Worm (Caenorhabditis elegans): ENCODE results near the gene ZK1248.17.

The ZK1248.17 gene

DNA sequence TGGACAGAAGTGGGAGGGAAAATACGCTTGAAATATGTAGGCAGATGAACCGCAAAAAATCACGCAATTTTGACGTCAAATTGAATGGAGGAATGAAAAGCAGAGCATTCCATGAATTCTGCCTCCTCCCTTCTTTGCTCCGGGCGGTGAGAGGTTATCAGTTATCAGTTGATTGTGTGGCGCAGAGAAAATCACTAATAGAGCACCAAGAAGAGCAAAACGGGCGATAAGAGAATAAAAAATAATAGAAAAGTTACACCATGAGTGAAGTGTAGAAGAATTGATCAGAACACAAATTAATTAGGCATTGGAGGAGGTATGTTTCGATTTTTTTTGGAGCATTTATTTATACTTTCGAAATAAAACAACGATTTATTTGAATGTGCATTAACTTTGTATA is 38.8 kb downstream of the ZK1248.17 start:
- TF ChIP-seq efl-1 (optimal IDR thresholded peaks at IDR 0.05) (no peak), efl-1 (GFP tag; optimal IDR thresholded peaks at IDR 0.05 in 1 of 2) (peak in 1 of 2 experiments; percentile 84), elt-2 (tag; optimal IDR thresholded peaks at IDR 0.05) (peak; percentile 84), pag-3 (tag; optimal IDR thresholded peaks at IDR 0.05; ENCODE audit: borderline replicate concordance, insufficient read depth) (no peak), Y116A8C.19 (tag; optimal IDR thresholded peaks at IDR 0.05; ENCODE audit: borderline replicate concordance) (no peak), ets-5 (GFP tag; IDR thresholded peaks at IDR 0.05) (no peak), rnt-1 (tag; optimal IDR thresholded peaks at IDR 0.05) (no peak)

DNA sequence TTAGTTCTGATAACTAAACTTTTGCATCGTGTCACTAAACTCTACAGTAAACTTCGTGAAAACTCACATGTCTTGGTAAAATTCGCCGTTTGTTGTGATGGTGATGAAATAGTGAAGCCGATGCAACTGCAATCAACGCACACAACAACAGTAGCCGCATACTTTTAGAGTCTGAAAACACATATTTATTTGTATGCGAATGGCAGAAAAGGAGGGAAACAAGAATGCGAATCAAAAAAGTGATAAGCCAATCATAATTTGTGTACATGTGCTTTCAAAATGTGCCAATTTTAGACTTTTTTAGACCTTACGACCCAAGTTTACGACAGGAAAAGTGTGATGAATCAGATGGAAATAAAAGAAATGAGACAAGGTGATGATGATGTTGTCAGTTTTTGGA is 40.0 kb downstream of the ZK1248.17 start, which contains the start of gene K05F1.10:
Gene K05F1.10 (minus strand): TSS at position 171 of the 400 bp plus-strand sequence.
- no peak for TF ChIP-seq efl-1 (optimal IDR thresholded peaks at IDR 0.05)
- peak in 1 of 2 experiments; percentile 51 for TF ChIP-seq efl-1 (GFP tag; optimal IDR thresholded peaks at IDR 0.05 in 1 of 2)
- peak; percentile 64 for TF ChIP-seq elt-2 (tag; optimal IDR thresholded peaks at IDR 0.05)
- no peak for TF ChIP-seq alr-1 (tag; optimal IDR thresholded peaks at IDR 0.05; ENCODE audit: borderline replicate concordance)

DNA sequence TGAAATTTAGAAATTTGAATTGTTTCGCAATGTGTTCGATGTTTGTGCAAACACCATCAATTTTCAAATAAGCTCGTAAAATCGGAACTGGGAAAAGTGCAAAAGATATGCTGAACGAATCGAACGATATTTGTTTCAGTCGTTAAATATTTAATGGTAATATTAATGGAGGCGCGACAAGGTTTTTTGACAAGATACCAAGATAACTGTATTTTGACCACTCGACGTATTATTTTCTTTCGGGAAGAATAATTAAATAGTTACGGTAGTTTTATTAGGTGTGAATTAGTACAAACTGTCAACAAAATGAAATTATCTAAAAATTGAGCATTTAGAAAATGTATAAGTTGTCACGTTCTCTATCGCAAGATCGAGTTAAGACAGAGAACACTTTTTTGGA is 41.1 kb downstream of the ZK1248.17 start:
- TF ChIP-seq egl-27 (tag; optimal IDR thresholded peaks at IDR 0.05) (no peak), mab-9 (GFP tag; IDR thresholded peaks at IDR 0.05) (no peak), lin-35 (GFP tag; optimal IDR thresholded peaks at IDR 0.05) (no peak), mep-1 (tag; optimal IDR thresholded peaks at IDR 0.05) (no peak), unc-62 (GFP tag; optimal IDR thresholded peaks at IDR 0.05) (no peak), jun-1 (tag; optimal IDR thresholded peaks at IDR 0.05) (no peak), rnt-1 (tag; optimal IDR thresholded peaks at IDR 0.05) (no peak), pag-3 (tag; optimal IDR thresholded peaks at IDR 0.05; ENCODE audit: borderline replicate concordance, insufficient read depth) (no peak), nhr-11 (tag; optimal IDR thresholded peaks at IDR 0.05) (no peak), elt-3 (tag; optimal IDR thresholded peaks at IDR 0.05) (no peak), blmp-1 (tag; optimal IDR thresholded peaks at IDR 0.05) (no peak), ztf-4 (tag; optimal IDR thresholded peaks at IDR 0.05) (no peak), alr-1 (tag; optimal IDR thresholded peaks at IDR 0.05; ENCODE audit: borderline replicate concordance) (no peak)

DNA sequence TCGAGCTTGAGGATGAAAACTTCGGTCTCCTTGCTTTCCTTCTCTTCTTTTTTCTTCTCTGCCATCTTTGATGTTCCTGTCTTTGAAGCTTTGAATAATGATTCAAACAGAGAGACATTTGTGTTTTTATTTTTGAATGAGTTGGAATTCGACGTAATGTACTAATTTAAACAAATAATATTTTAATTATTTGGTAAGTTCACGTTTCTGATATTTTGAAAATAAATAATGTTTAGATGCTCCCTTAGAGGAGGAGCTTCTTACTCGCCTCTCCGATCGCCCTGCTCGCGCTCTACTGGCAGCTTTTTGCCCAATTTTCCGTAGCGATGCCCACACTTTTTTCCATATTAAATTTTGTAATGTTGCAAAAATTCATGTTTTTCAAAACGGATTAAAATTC is 44.3 kb downstream of the ZK1248.17 start, which contains the start of the genes K05F1.9 and K05F1.1:
Gene K05F1.9 (minus strand): TSS at position 101 of the 400 bp plus-strand sequence.
Gene K05F1.1 (plus strand): TSS at position 308 of the 400 bp plus-strand sequence.
- TF ChIP-seq Y116A8C.19 (tag; optimal IDR thresholded peaks at IDR 0.05; ENCODE audit: borderline replicate concordance) (no peak), sup-37 (GFP tag; optimal IDR thresholded peaks at IDR 0.05) (no peak), nhr-90 (tag; optimal IDR thresholded peaks at IDR 0.05; ENCODE audit: poor library complexity) (no peak), dsc-1 (tag; optimal IDR thresholded peaks at IDR 0.05) (no peak), nhr-47 (tag; optimal IDR thresholded peaks at IDR 0.05) (no peak), ztf-11 (tag; optimal IDR thresholded peaks at IDR 0.05) (no peak), nhr-85 (tag) (no peak), ceh-8 (GFP tag; optimal IDR thresholded peaks at IDR 0.05) (no peak), pqm-1 (tag; optimal IDR thresholded peaks at IDR 0.05) (no peak), lin-14 (GFP tag; optimal IDR thresholded peaks at IDR 0.05) (no peak), rnt-1 (tag; optimal IDR thresholded peaks at IDR 0.05) (no peak), jun-1 (tag; optimal IDR thresholded peaks at IDR 0.05) (no peak), egl-27 (tag; optimal IDR thresholded peaks at IDR 0.05) (no peak)

DNA sequence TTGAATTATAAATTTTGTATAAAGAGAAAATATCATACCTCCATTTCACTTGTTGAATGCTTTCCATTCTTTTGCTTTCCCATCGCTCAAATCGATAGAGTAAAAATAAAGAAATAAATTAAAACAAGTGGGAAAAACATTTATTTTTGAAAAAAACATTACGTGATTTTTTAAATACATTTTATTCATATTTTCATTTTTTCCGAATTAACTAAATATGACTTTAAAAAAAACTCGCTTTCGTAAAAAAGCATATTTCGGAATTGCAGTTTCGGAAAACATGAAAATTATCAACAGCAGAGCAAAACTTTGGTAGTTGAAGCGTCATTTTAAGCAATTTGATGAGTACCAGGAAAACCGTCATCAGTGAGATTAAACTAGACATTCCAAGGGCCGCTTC is 45.8 kb downstream of the ZK1248.17 start, which contains the start of gene K05F1.8:
Gene K05F1.8 (minus strand): TSS at position 101 of the 400 bp plus-strand sequence.
- TF ChIP-seq ets-5 (GFP tag; IDR thresholded peaks at IDR 0.05) (no peak), elt-2 (tag; optimal IDR thresholded peaks at IDR 0.05) (no peak), swsn-7 (tag; optimal IDR thresholded peaks at IDR 0.05) (no peak), dsc-1 (tag; optimal IDR thresholded peaks at IDR 0.05) (no peak), nhr-11 (tag; optimal IDR thresholded peaks at IDR 0.05) (no peak)

DNA sequence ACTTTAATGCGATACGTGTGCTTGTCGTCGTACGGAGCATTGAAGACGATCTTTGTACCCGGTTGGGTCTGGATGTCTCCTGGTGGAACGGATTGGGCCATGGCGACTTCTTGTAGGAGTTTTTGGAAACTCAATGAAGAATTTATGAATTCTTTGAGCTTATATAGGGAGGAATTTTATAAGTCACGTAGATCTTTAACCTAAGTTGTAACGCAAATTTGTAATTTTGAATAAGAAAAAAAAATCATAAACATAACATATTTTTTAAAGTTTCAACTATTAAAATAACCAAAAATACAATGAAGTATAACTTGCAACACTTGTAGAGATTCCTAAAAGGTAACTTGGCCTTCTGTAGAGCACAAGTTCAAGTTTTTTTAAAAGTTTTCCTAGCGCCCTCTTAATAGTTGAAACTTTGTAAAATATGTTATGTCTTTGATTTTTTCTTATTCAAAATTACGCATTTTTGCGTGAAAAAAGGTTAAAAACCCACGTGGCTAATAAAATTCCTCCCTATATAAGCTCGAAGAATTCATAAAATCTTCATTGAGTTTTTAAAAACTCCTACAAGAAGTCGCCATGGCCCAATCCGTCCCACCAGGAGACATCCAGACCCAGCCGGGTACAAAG is 47.9 kb downstream of the ZK1248.17 start, which contains the start of the genes msp-63 and msp-142:
Gene msp-63 (minus strand): TSS at position 101 of the 630 bp plus-strand sequence.
Gene msp-142 (plus strand): TSS at position 580 of the 630 bp plus-strand sequence.
- TF ChIP-seq nhr-77 (tag; optimal IDR thresholded peaks at IDR 0.05): no peak
- TF ChIP-seq hpl-2 (GFP tag; optimal IDR thresholded peaks at IDR 0.05): no peak
- TF ChIP-seq efl-1 (optimal IDR thresholded peaks at IDR 0.05): no peak
- TF ChIP-seq efl-1 (GFP tag; optimal IDR thresholded peaks at IDR 0.05 in 1 of 2): no peak
- no peak for TF ChIP-seq zag-1 (tag; optimal IDR thresholded peaks at IDR 0.05)
- TF ChIP-seq nhr-85 (tag): no peak
- TF ChIP-seq ets-5 (GFP tag; IDR thresholded peaks at IDR 0.05): no peak
- no peak for TF ChIP-seq blmp-1 (tag; optimal IDR thresholded peaks at IDR 0.05)
- TF ChIP-seq jun-1 (tag; optimal IDR thresholded peaks at IDR 0.05): no peak
- no peak for TF ChIP-seq mdl-1 (tag; optimal IDR thresholded peaks at IDR 0.05)
- TF ChIP-seq alr-1 (tag; optimal IDR thresholded peaks at IDR 0.05; ENCODE audit: borderline replicate concordance): no peak
- no peak for TF ChIP-seq nhr-19 (GFP tag; conservative IDR thresholded peaks at IDR 0.05)
- no peak for TF ChIP-seq irx-1 (tag; optimal IDR thresholded peaks at IDR 0.05)
- TF ChIP-seq nhr-20 (tag; optimal IDR thresholded peaks at IDR 0.05): no peak

All from whole organism, L1 larva.